Worm (Caenorhabditis elegans) whole organism, mixed stage, embryonic: ENCODE data around the gene M03D4.3.

Source experiments
- M03D4.4 ChIP-seq: sonication (generic microtip); optimal IDR thresholded peaks from 2 replicates; lab custom pipeline; 2017; ENCODE audit warnings: mild to moderate bottlenecking, missing genetic modification characterization, missing compliant biosample characterization
- bed-3 ChIP-seq: fragments of 200-800 bp; sonication (Bioruptor generic); optimal IDR thresholded peaks from 3 replicates; lab custom pipeline; 2018; ENCODE audit warnings: mild to moderate bottlenecking, missing genetic modification characterization, moderate library complexity, missing compliant biosample characterization
- blmp-1 ChIP-seq: fragments of 150-350 bp; optimal IDR thresholded peaks from 2 replicates; lab custom pipeline; 2014; ENCODE audit warnings: missing biosample characterization, missing genetic modification characterization
- ceh-39 ChIP-seq: fragments of 150-350 bp; optimal IDR thresholded peaks from 2 replicates; lab custom pipeline; 2014; ENCODE audit warnings: missing biosample characterization, missing genetic modification characterization
- ceh-43 ChIP-seq: fragments of 200-800 bp; sonication (Bioruptor generic); optimal IDR thresholded peaks from 2 replicates; lab custom pipeline; 2018; ENCODE audit warnings: mild to moderate bottlenecking, missing genetic modification characterization, moderate library complexity, missing compliant biosample characterization
- ces-1 ChIP-seq: fragments of 150-350 bp; optimal IDR thresholded peaks from 2 replicates; lab custom pipeline; 2014; ENCODE audit warnings: missing biosample characterization, missing genetic modification reagents, missing genetic modification characterization
- cnd-1 ChIP-seq: fragments of 200-800 bp; sonication (Bioruptor generic); optimal IDR thresholded peaks from 2 replicates; lab custom pipeline; 2018; ENCODE audit warnings: mild to moderate bottlenecking, missing genetic modification characterization, missing compliant biosample characterization
- drap-1 ChIP-seq: fragments of 200-800 bp; sonication (Bioruptor generic); optimal IDR thresholded peaks from 3 replicates; lab custom pipeline; 2018; ENCODE audit warnings: mild to moderate bottlenecking, missing genetic modification characterization, missing compliant biosample characterization
- elt-1 ChIP-seq: sonication (generic microtip); optimal IDR thresholded peaks from 2 replicates; lab custom pipeline; 2017; ENCODE audit warnings: missing genetic modification characterization, mild to moderate bottlenecking, missing compliant biosample characterization, antibody characterized with exemption, moderate library complexity, borderline replicate concordance; ENCODE audit not compliant: insufficient read depth
- elt-3 ChIP-seq: fragments of 150-350 bp; optimal IDR thresholded peaks from 2 replicates; lab custom pipeline; 2014; ENCODE audit warnings: missing biosample characterization, missing genetic modification characterization
- flh-1 ChIP-seq: fragments of 200-800 bp; sonication (Bioruptor generic); optimal IDR thresholded peaks from 2 replicates; lab custom pipeline; 2018; ENCODE audit warnings: mild to moderate bottlenecking, missing genetic modification characterization, moderate library complexity, missing compliant biosample characterization
- ham-2 ChIP-seq: fragments of 200-800 bp; sonication (Bioruptor generic); optimal IDR thresholded peaks from 2 replicates; lab custom pipeline; 2018; ENCODE audit warnings: mild to moderate bottlenecking, missing genetic modification characterization, missing compliant biosample characterization
- hlh-1 ChIP-seq: fragments of 150-350 bp; optimal IDR thresholded peaks from 2 replicates; lab custom pipeline; 2014; ENCODE audit warnings: missing biosample characterization, missing genetic modification reagents, missing genetic modification characterization
- lin-13 ChIP-seq: fragments of 150-350 bp; optimal IDR thresholded peaks from 2 replicates; lab custom pipeline; 2014; ENCODE audit warnings: missing biosample characterization, missing genetic modification characterization
- lin-32 ChIP-seq: fragments of 200-800 bp; sonication (Bioruptor generic); optimal IDR thresholded peaks from 2 replicates; lab custom pipeline; 2018; ENCODE audit warnings: mild to moderate bottlenecking, missing genetic modification characterization, missing compliant biosample characterization
- lsy-2 ChIP-seq: fragments of 150-350 bp; optimal IDR thresholded peaks from 2 replicates; lab custom pipeline; 2014; ENCODE audit warnings: missing biosample characterization, missing genetic modification characterization
- mab-5 ChIP-seq: fragments of 150-350 bp; optimal IDR thresholded peaks from 2 replicates; lab custom pipeline; 2014; ENCODE audit warnings: missing biosample characterization, missing genetic modification characterization
- mls-2 ChIP-seq: sonication (generic microtip); optimal IDR thresholded peaks from 2 replicates; lab custom pipeline; 2016; ENCODE audit warnings: mild to moderate bottlenecking, missing genetic modification characterization, moderate library complexity, missing compliant biosample characterization
- nhr-12 ChIP-seq: fragments of 150-350 bp; optimal IDR thresholded peaks from 2 replicates; lab custom pipeline; 2014; ENCODE audit warnings: missing biosample characterization, missing genetic modification characterization
- nhr-2 ChIP-seq: fragments of 150-350 bp; optimal IDR thresholded peaks from 2 replicates; lab custom pipeline; 2014; ENCODE audit warnings: missing biosample characterization, missing genetic modification characterization
- nhr-237 ChIP-seq: fragments of 150-350 bp; optimal IDR thresholded peaks from 2 replicates; lab custom pipeline; 2014; ENCODE audit warnings: missing biosample characterization, missing genetic modification characterization
- nhr-28 ChIP-seq: fragments of 150-350 bp; optimal IDR thresholded peaks from 2 replicates; lab custom pipeline; 2014; ENCODE audit warnings: missing biosample characterization, missing genetic modification characterization
- sem-2 ChIP-seq: fragments of 200-800 bp; sonication (Bioruptor generic); optimal IDR thresholded peaks from 2 replicates; lab custom pipeline; 2018; ENCODE audit warnings: mild to moderate bottlenecking, missing genetic modification characterization, missing compliant biosample characterization
- sptf-1 ChIP-seq: sonication (generic microtip); optimal IDR thresholded peaks from 2 replicates; lab custom pipeline; 2017; ENCODE audit warnings: mild to moderate bottlenecking, missing genetic modification characterization, moderate library complexity, missing compliant biosample characterization
- tbx-8 ChIP-seq: fragments of 200-800 bp; sonication (Bioruptor generic); optimal IDR thresholded peaks from 2 replicates; lab custom pipeline; 2018; ENCODE audit warnings: mild to moderate bottlenecking, missing genetic modification characterization, moderate library complexity, missing compliant biosample characterization
- unc-120 ChIP-seq: sonication (generic microtip); optimal IDR thresholded peaks from 2 replicates; lab custom pipeline; 2017; ENCODE audit warnings: missing genetic modification characterization, missing compliant biosample characterization; ENCODE audit not compliant: poor library complexity, severe bottlenecking
- unc-62 ChIP-seq: fragments of 150-350 bp; optimal IDR thresholded peaks from 2 replicates; lab custom pipeline; 2014; ENCODE audit warnings: missing biosample characterization, missing genetic modification reagents, missing genetic modification characterization
- zip-8 ChIP-seq: fragments of 150-350 bp; optimal IDR thresholded peaks from 2 replicates; lab custom pipeline; 2014; ENCODE audit warnings: missing biosample characterization, missing genetic modification characterization
- ztf-11 ChIP-seq: fragments of 150-350 bp; optimal IDR thresholded peaks from 2 replicates; lab custom pipeline; 2014; ENCODE audit warnings: missing biosample characterization, missing genetic modification characterization

The M03D4.3 gene

DNA sequence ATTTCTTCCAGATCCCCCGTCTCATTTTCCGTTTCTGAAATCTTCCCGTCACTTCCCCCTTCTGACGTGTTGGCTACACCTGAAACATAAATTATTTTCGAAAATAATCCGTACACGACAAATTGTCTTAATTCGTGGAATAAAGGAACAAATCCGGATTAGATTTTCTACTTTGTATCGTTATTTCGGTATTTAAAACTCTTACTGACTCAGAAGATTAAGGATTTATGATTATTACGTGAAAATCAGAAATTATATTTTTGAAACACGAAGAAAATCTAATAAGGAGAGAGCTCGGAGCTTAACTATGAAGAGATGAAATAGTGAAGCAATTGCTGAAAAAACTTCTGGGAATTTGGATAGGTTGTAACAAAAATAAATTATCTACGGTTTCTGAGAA is 37.2 kb upstream of the M03D4.3 start:
- no peak for TF ChIP-seq ces-1 (GFP tag; lab: Kevin White, UChicago)
- no peak for TF ChIP-seq mab-5 (tag; lab: Kevin White, UChicago)
- no peak for TF ChIP-seq lin-13
- TF ChIP-seq sptf-1: no peak
- TF ChIP-seq tbx-8 (GFP tag; lab: Kevin White, UChicago): no peak
- TF ChIP-seq flh-1 (GFP tag; lab: Kevin White, UChicago): no peak
- no peak for TF ChIP-seq unc-120 (tag; lab: Kevin White, UChicago)
- TF ChIP-seq unc-62 (GFP tag; lab: Kevin White, UChicago): no peak
- no peak for TF ChIP-seq bed-3
- no peak for TF ChIP-seq elt-3 (tag; lab: Kevin White, UChicago)
- no peak for TF ChIP-seq ceh-39 (tag; lab: Kevin White, UChicago)
- no peak for TF ChIP-seq lsy-2 (tag; lab: Kevin White, UChicago)
- no peak for TF ChIP-seq ceh-43 (GFP tag; lab: Kevin White, UChicago)
- TF ChIP-seq cnd-1 (tag; lab: Kevin White, UChicago): no peak
- TF ChIP-seq drap-1 (GFP tag; lab: Kevin White, UChicago): no peak

DNA sequence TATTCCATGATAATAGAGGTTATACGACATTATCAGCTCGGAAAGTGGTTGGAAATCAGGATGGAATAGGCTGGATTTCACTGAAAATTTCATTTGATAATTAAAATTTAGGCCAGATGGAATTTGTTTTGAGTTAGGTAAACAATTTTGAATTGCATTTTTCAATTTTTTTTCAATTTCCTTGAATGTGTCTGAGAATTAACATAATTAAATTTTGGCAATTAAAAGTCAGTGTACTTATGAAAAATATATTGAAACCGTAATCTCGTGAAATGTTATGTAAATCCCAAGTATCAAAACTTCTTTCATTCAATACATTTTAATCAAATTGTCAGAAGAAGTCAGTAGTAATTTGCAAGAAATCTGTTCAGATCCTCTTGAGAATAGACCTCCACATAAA is 33.8 kb upstream of the M03D4.3 start:
- TF ChIP-seq flh-1 (GFP tag; lab: Kevin White, UChicago) (no peak), lsy-2 (tag; lab: Kevin White, UChicago) (no peak)

DNA sequence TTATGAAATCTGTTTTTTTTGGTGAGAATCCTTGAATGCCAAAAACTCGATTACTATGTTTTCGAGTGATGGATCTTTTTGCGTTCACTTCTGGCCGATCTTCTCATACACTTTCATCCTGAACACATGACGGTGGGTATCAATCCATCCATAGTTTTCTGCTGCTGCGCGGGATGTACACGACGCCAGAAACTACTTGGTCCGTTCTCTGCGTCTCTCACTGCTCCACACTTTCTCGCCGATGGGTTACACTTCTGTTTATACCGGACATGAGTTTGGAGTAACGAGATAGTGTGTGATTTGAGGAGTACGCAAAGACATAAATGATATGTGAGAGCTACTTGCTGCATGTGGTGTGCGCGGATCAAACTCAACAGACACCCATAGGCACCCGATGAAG is 28.5 kb upstream of the M03D4.3 start:
- TF ChIP-seq hlh-1 (tag; lab: Kevin White, UChicago) (peak; percentile 91), drap-1 (GFP tag; lab: Kevin White, UChicago) (no peak), unc-120 (tag; lab: Kevin White, UChicago) (peak; percentile 34), unc-62 (GFP tag; lab: Kevin White, UChicago) (peak; percentile 41)

DNA sequence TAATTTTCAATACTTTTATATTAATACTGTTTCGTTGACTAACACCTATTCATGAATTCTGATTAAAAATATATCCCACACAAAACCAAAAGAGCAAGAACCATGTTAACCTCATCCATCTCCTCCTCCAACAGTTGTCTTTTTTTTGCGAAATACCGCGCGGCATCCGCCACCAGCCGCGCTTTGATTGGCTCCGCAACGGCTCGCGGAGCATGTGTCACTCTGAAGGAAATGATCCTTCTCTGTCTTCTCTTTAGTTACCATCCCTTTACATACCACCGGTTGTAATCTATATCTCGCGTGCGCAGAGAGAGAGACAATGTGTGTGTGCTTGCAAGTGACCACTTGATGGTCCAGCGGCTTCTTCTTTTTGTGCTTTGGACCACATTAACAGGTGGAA is 23.4 kb upstream of the M03D4.3 start:
- TF ChIP-seq unc-62 (GFP tag; lab: Kevin White, UChicago) (peak; percentile 65), ceh-39 (tag; lab: Kevin White, UChicago) (no peak), ztf-11 (tag; lab: Kevin White, UChicago) (no peak), zip-8 (tag; lab: Kevin White, UChicago) (no peak), nhr-12 (tag; lab: Kevin White, UChicago) (no peak), mab-5 (tag; lab: Kevin White, UChicago) (no peak), unc-120 (tag; lab: Kevin White, UChicago) (peak; percentile 65), nhr-237 (no peak), sem-2 (GFP tag; lab: Kevin White, UChicago) (no peak), cnd-1 (tag; lab: Kevin White, UChicago) (no peak), hlh-1 (tag; lab: Kevin White, UChicago) (peak; percentile 97), M03D4.4 (no peak), lsy-2 (tag; lab: Kevin White, UChicago) (no peak), lin-32 (GFP tag; lab: Kevin White, UChicago) (no peak), flh-1 (GFP tag; lab: Kevin White, UChicago) (no peak), mls-2 (tag; lab: Kevin White, UChicago) (no peak), nhr-28 (tag; lab: Kevin White, UChicago) (no peak), ces-1 (GFP tag; lab: Kevin White, UChicago) (no peak), nhr-2 (tag; lab: Kevin White, UChicago) (no peak), drap-1 (GFP tag; lab: Kevin White, UChicago) (no peak)

DNA sequence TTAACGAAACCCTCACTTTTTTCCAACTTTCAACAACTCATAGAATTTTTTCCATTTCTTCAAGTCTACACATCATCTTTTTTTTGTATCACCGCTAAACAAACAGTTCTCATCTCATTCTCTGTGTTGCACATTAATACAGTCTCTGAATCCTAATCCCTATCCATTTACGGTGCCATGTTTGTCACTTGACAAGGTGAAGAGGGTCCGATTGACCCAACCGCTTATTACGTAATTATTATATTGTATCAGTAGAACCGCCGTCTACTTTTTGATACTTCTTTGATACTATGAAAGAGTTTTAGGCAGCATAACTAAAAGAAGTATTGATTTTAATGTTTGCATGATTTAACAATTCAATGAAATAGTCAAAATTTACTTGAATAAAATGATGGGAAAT is 22.4 kb upstream of the M03D4.3 start:
- no peak for TF ChIP-seq elt-1
- TF ChIP-seq cnd-1 (tag; lab: Kevin White, UChicago): no peak
- TF ChIP-seq nhr-237: no peak
- peak; percentile 3 for TF ChIP-seq zip-8 (tag; lab: Kevin White, UChicago)
- TF ChIP-seq blmp-1: no peak
- TF ChIP-seq sem-2 (GFP tag; lab: Kevin White, UChicago): no peak
- TF ChIP-seq nhr-2 (tag; lab: Kevin White, UChicago): peak; percentile 93
- no peak for TF ChIP-seq sptf-1
- no peak for TF ChIP-seq ham-2 (GFP tag; lab: Kevin White, UChicago)
- no peak for TF ChIP-seq elt-3 (tag; lab: Kevin White, UChicago)
